Worm (Caenorhabditis elegans) whole organism, midembryonic: ENCODE data around the gene C01G10.4.

Experiments used
- T22C8.4 ChIP-seq: fragments of 200-800 bp; sonication (Bioruptor generic); IDR thresholded peaks from 2 replicates; pipeline ENCODE4 v1.3.6; 2022; ENCODE audit warnings: missing genetic modification characterization, missing compliant biosample characterization
- cog-1 ChIP-seq: sonication (generic microtip); optimal IDR thresholded peaks from 2 replicates; lab custom pipeline; 2016; ENCODE audit warnings: missing genetic modification characterization, missing compliant biosample characterization
- flt-1 ChIP-seq: fragments of 200-800 bp; sonication (Bioruptor generic); IDR thresholded peaks from 2 replicates; pipeline ENCODE4 v1.3.6; 2022; ENCODE audit warnings: missing genetic modification characterization, missing compliant biosample characterization
- klf-2 ChIP-seq: fragments of 200-800 bp; sonication (Bioruptor generic); conservative IDR thresholded peaks from 2 replicates; pipeline ENCODE4 v1.3.6; 2022; ENCODE audit warnings: missing genetic modification reagents, missing genetic modification characterization, missing compliant biosample characterization
- med-1 ChIP-seq: sonication (generic microtip); optimal IDR thresholded peaks from 2 replicates; lab custom pipeline; 2017; ENCODE audit warnings: missing genetic modification characterization, mild to moderate bottlenecking, missing compliant biosample characterization, antibody characterized with exemption, missing genetic modification reagents; ENCODE audit not compliant: insufficient read depth
- ref-1 ChIP-seq: fragments of 200-800 bp; sonication (Bioruptor generic); conservative IDR thresholded peaks from 2 replicates; pipeline ENCODE4 v1.3.6; 2022; ENCODE audit warnings: missing genetic modification reagents, missing genetic modification characterization, missing compliant biosample characterization
- tab-1 ChIP-seq: fragments of 200-800 bp; sonication (Bioruptor generic); IDR thresholded peaks from 2 replicates; pipeline ENCODE4 v1.3.6; 2022; ENCODE audit warnings: missing genetic modification characterization, missing compliant biosample characterization
- ztf-23 ChIP-seq: fragments of 200-800 bp; sonication (Bioruptor generic); IDR thresholded peaks from 2 replicates; pipeline ENCODE4 v1.3.6; 2022; ENCODE audit warnings: missing genetic modification reagents, missing genetic modification characterization, missing compliant biosample characterization
- ztf-29 ChIP-seq: fragments of 200-800 bp; sonication (Bioruptor generic); IDR thresholded peaks from 2 replicates; pipeline ENCODE4 v1.3.6; 2022; ENCODE audit warnings: missing genetic modification reagents, missing genetic modification characterization, missing compliant biosample characterization

Gene C01G10.4

ce11 chrV:15059534-15059933, 30.0 kb upstream of the C01G10.4 start, which contains the start of the genes mcm-3 and C25D7.15:
TSS of gene mcm-3 (minus strand) at chrV:15059599.
TSS of gene C25D7.15 (plus strand) at chrV:15059808.
- no peak for TF ChIP-seq ref-1 (GFP tag; lab: Robert Waterston, UW)
- no peak for TF ChIP-seq flt-1 (GFP tag; lab: Robert Waterston, UW)
- TF ChIP-seq T22C8.4: no peak
- no peak for TF ChIP-seq med-1
- TF ChIP-seq ztf-29 (GFP tag; lab: Robert Waterston, UW): no peak
- no peak for TF ChIP-seq tab-1 (GFP tag; lab: Robert Waterston, UW)
- TF ChIP-seq ztf-23: no peak
- no peak for TF ChIP-seq klf-2 (GFP tag; lab: Robert Waterston, UW)
- no peak for TF ChIP-seq cog-1 (tag; lab: Kevin White, UChicago)

- no peak for TF ChIP-seq ztf-29 (GFP tag; lab: Robert Waterston, UW)
- TF ChIP-seq ztf-23: no peak
These were observed 28.9 kb upstream of the C01G10.4 start for ce11 chrV:15060595-15060994.

ce11 chrV:15063987-15064386, 25.6 kb upstream of the C01G10.4 start, which contains the start of gene rap-2:
TSS of gene rap-2 (minus strand) at chrV:15064087.
- TF ChIP-seq ztf-23 (no peak), ztf-29 (GFP tag; lab: Robert Waterston, UW) (no peak), tab-1 (GFP tag; lab: Robert Waterston, UW) (no peak), T22C8.4 (no peak), ref-1 (GFP tag; lab: Robert Waterston, UW) (no peak), klf-2 (GFP tag; lab: Robert Waterston, UW) (no peak), flt-1 (GFP tag; lab: Robert Waterston, UW) (no peak), med-1 (no peak), cog-1 (tag; lab: Kevin White, UChicago) (no peak)

ce11 chrV:15065068-15065744, 24.3 kb upstream of the C01G10.4 start, which contains the start of gene C25D7.9:
TSS of gene C25D7.9 (plus strand) at chrV:15065135.
- no peak for TF ChIP-seq klf-2 (GFP tag; lab: Robert Waterston, UW)
- TF ChIP-seq cog-1 (tag; lab: Kevin White, UChicago): no peak
- TF ChIP-seq T22C8.4: peak; percentile 82
- no peak for TF ChIP-seq flt-1 (GFP tag; lab: Robert Waterston, UW)

- TF ChIP-seq ztf-23: no peak
- no peak for TF ChIP-seq ref-1 (GFP tag; lab: Robert Waterston, UW)
- no peak for TF ChIP-seq flt-1 (GFP tag; lab: Robert Waterston, UW)
- no peak for TF ChIP-seq med-1
- TF ChIP-seq cog-1 (tag; lab: Kevin White, UChicago): no peak
- no peak for TF ChIP-seq klf-2 (GFP tag; lab: Robert Waterston, UW)
- TF ChIP-seq T22C8.4: no peak
- TF ChIP-seq tab-1 (GFP tag; lab: Robert Waterston, UW): no peak
- TF ChIP-seq ztf-29 (GFP tag; lab: Robert Waterston, UW): no peak
These were observed 23.6 kb upstream of the C01G10.4 start, which contains the start of gene otub-1 for ce11 chrV:15065837-15066348. TSS of gene otub-1 (plus strand) at chrV:15066298.

ce11 chrV:15067165-15067564, 22.4 kb upstream of the C01G10.4 start, which contains the start of gene C25D7.10:
TSS of gene C25D7.10 (plus strand) at chrV:15067465.
- TF ChIP-seq flt-1 (GFP tag; lab: Robert Waterston, UW): no peak
- no peak for TF ChIP-seq klf-2 (GFP tag; lab: Robert Waterston, UW)
- TF ChIP-seq T22C8.4: no peak

ce11 chrV:15068378-15068777, 21.2 kb upstream of the C01G10.4 start, which contains the start of gene dnj-3:
TSS of gene dnj-3 (plus strand) at chrV:15068678.
- TF ChIP-seq klf-2 (GFP tag; lab: Robert Waterston, UW) (no peak), cog-1 (tag; lab: Kevin White, UChicago) (no peak), T22C8.4 (no peak), ztf-29 (GFP tag; lab: Robert Waterston, UW) (no peak), flt-1 (GFP tag; lab: Robert Waterston, UW) (no peak), tab-1 (GFP tag; lab: Robert Waterston, UW) (no peak), ztf-23 (no peak), med-1 (no peak), ref-1 (GFP tag; lab: Robert Waterston, UW) (no peak)

ce11 chrV:15069435-15069985, 20.0 kb upstream of the C01G10.4 start:
- TF ChIP-seq klf-2 (GFP tag; lab: Robert Waterston, UW) (no peak), flt-1 (GFP tag; lab: Robert Waterston, UW) (no peak), cog-1 (tag; lab: Kevin White, UChicago) (no peak), ztf-23 (no peak), T22C8.4 (no peak), med-1 (no peak), ref-1 (GFP tag; lab: Robert Waterston, UW) (no peak), tab-1 (GFP tag; lab: Robert Waterston, UW) (no peak), ztf-29 (GFP tag; lab: Robert Waterston, UW) (no peak)

ce11 chrV:15071015-15071810, 18.3 kb upstream of the C01G10.4 start, which contains the start of gene unc-76:
TSS of gene unc-76 (plus strand) at chrV:15071760.
- TF ChIP-seq flt-1 (GFP tag; lab: Robert Waterston, UW) (0 out of 2 replicates have a peak, but pooled peaks have one; percentile 11), cog-1 (tag; lab: Kevin White, UChicago) (peak; percentile 87), tab-1 (GFP tag; lab: Robert Waterston, UW) (no peak)
